Fruit fly (Drosophila melanogaster) whole organism, wandering third instar larva: ENCODE data around the gene Scm.

Source experiments
- Abd-B ChIP-seq: fragments of >200 bp; optimal IDR thresholded peaks from 2 replicates; lab custom pipeline; 2017; ENCODE audit warnings: missing biosample characterization, missing genetic modification characterization
- CG32264 ChIP-seq: fragments of 200-800 bp; sonication (Bioruptor generic); optimal IDR thresholded peaks from 2 replicates; lab custom pipeline; 2016; ENCODE audit warnings: missing biosample characterization, missing genetic modification characterization
- CG9705 ChIP-seq: fragments of 200-800 bp; sonication (Bioruptor generic); optimal IDR thresholded peaks from 2 replicates; lab custom pipeline; 2018; ENCODE audit warnings: missing biosample characterization, mild to moderate bottlenecking, missing genetic modification characterization
- CrebA ChIP-seq: fragments of 200-800 bp; sonication (Bioruptor generic); optimal IDR thresholded peaks from 2 replicates; lab custom pipeline; 2016; ENCODE audit warnings: missing biosample characterization, mild to moderate bottlenecking, missing genetic modification characterization, borderline replicate concordance
- Dfd ChIP-seq: fragments of >200 bp; optimal IDR thresholded peaks from 2 replicates; lab custom pipeline; 2017; ENCODE audit warnings: missing biosample characterization, missing genetic modification characterization
- Dif ChIP-seq: fragments of 200-275, 200-300 bp; sonication (Bioruptor generic); optimal IDR thresholded peaks from 2 replicates; lab custom pipeline; 2018; ENCODE audit warnings: missing biosample characterization, missing genetic modification characterization; ENCODE audit not compliant: partially characterized antibody
- GATAd ChIP-seq: sonication (Bioruptor generic); optimal IDR thresholded peaks from 2 replicates; lab custom pipeline; 2016; ENCODE audit warnings: missing biosample characterization, missing genetic modification characterization
- HLH106 ChIP-seq: fragments of 200-800 bp; optimal IDR thresholded peaks from 3 replicates; lab custom pipeline; 2019; ENCODE audit warnings: missing biosample characterization, mild to moderate bottlenecking, missing genetic modification characterization, moderate library complexity
- Hnf4 ChIP-seq: fragments of 200-800 bp; sonication (Bioruptor generic); optimal IDR thresholded peaks from 2 replicates; lab custom pipeline; 2016; ENCODE audit warnings: missing biosample characterization, mild to moderate bottlenecking, missing genetic modification characterization
- Hr78 ChIP-seq: fragments of >200 bp; optimal IDR thresholded peaks from 2 replicates; lab custom pipeline; 2017; ENCODE audit warnings: missing biosample characterization, missing genetic modification characterization
- Hr83 ChIP-seq: fragments of 200-300 bp; sonication (Bioruptor generic); optimal IDR thresholded peaks from 2 replicates; lab custom pipeline; 2016; ENCODE audit warnings: missing biosample characterization, mild to moderate bottlenecking, missing genetic modification characterization, moderate library complexity; ENCODE audit not compliant: poor library complexity, severe bottlenecking
- Jra ChIP-seq: sonication (Bioruptor generic); optimal IDR thresholded peaks from 2 replicates; lab custom pipeline; 2016; ENCODE audit warnings: missing biosample characterization, missing genetic modification characterization
- Mio ChIP-seq: sonication (Bioruptor generic); optimal IDR thresholded peaks from 2 replicates; lab custom pipeline; 2016; ENCODE audit warnings: missing biosample characterization, missing genetic modification characterization
- Myc ChIP-seq: fragments of >200 bp; optimal IDR thresholded peaks from 2 replicates; lab custom pipeline; 2017
- N ChIP-seq: fragments of >200 bp; optimal IDR thresholded peaks from 2 replicates; lab custom pipeline; 2018; ENCODE audit warnings: missing biosample characterization, missing external identifiers, missing genetic modification characterization
- OdsH ChIP-seq: fragments of 200-800 bp; sonication (Bioruptor generic); optimal IDR thresholded peaks from 2 replicates; lab custom pipeline; 2016; ENCODE audit warnings: missing biosample characterization, mild to moderate bottlenecking, missing genetic modification characterization
- Rel ChIP-seq, 2 experiments: fragments of 200-800 bp; sonication (Bioruptor generic) in 1 of 2; optimal IDR thresholded peaks; 2 replicates in 1 of 2; 3 replicates in 1 of 2; lab custom pipeline; 2016 to 2019; ENCODE audit warnings: mild to moderate bottlenecking in 2 of 2, missing biosample characterization in 2 of 2, missing genetic modification characterization in 2 of 2, moderate library complexity in 1 of 2
- Sp1 ChIP-seq: fragments of 200-800 bp; sonication (Bioruptor generic); optimal IDR thresholded peaks from 3 replicates; lab custom pipeline; 2019; ENCODE audit warnings: missing biosample characterization, mild to moderate bottlenecking, missing genetic modification characterization, moderate library complexity
- Vsx2 ChIP-seq: fragments of 200-300, 225-300 bp; sonication (Bioruptor generic); optimal IDR thresholded peaks from 2 replicates; lab custom pipeline; 2018; ENCODE audit warnings: missing biosample characterization, missing genetic modification characterization; ENCODE audit not compliant: partially characterized antibody
- br ChIP-seq: fragments of 200-800 bp; sonication (Bioruptor generic); optimal IDR thresholded peaks from 2 replicates; lab custom pipeline; 2016; ENCODE audit warnings: missing biosample characterization, missing genetic modification characterization
- brk ChIP-seq: fragments of 200-800 bp; sonication (Bioruptor generic); optimal IDR thresholded peaks from 2 replicates; lab custom pipeline; 2016; ENCODE audit warnings: missing biosample characterization, mild to moderate bottlenecking, missing genetic modification characterization
- dl ChIP-seq, 2 experiments: fragments of 175-275, 200-275 bp in 1 of 2; fragments of 200-275 bp in 1 of 2; sonication (Bioruptor generic); optimal IDR thresholded peaks; lab custom pipeline; 2018; ENCODE audit warnings: mild to moderate bottlenecking in 2 of 2, missing biosample characterization in 2 of 2, missing genetic modification characterization in 2 of 2, moderate library complexity in 2 of 2; ENCODE audit not compliant: partially characterized antibody in 2 of 2, insufficient read depth in 1 of 2
- dmrt93B ChIP-seq: fragments of 200-800 bp; sonication (Bioruptor generic); optimal IDR thresholded peaks from 2 replicates; lab custom pipeline; 2018; ENCODE audit warnings: missing biosample characterization, mild to moderate bottlenecking, missing genetic modification characterization
- dsf ChIP-seq: sonication (Bioruptor generic); optimal IDR thresholded peaks from 2 replicates; lab custom pipeline; 2016; ENCODE audit warnings: missing biosample characterization, missing genetic modification characterization, borderline replicate concordance
- ey ChIP-seq: fragments of 200-800 bp; sonication (Bioruptor generic); optimal IDR thresholded peaks from 2 replicates; lab custom pipeline; 2016; ENCODE audit warnings: missing biosample characterization, missing genetic modification characterization
- foxo ChIP-seq, 2 experiments: fragments of 200-800 bp; sonication (Bioruptor generic); optimal IDR thresholded peaks; 2 replicates in 1 of 2; 3 replicates in 1 of 2; lab custom pipeline; 2016 to 2017; ENCODE audit warnings: missing biosample characterization in 2 of 2, missing genetic modification characterization in 2 of 2
- fru ChIP-seq: fragments of 200-800 bp; sonication (Bioruptor generic); optimal IDR thresholded peaks from 3 replicates; lab custom pipeline; 2016; ENCODE audit warnings: missing biosample characterization, mild to moderate bottlenecking, missing genetic modification characterization
- h ChIP-seq: fragments of 200-800 bp; sonication (Bioruptor generic); optimal IDR thresholded peaks from 3 replicates; lab custom pipeline; 2016; ENCODE audit warnings: missing biosample characterization, mild to moderate bottlenecking, missing genetic modification characterization
- jim ChIP-seq: fragments of 175-275, 200-325 bp; sonication (Bioruptor generic); optimal IDR thresholded peaks from 2 replicates; lab custom pipeline; 2016; ENCODE audit warnings: missing biosample characterization, mild to moderate bottlenecking, missing genetic modification characterization
- lola ChIP-seq: fragments of >200 bp; optimal IDR thresholded peaks from 2 replicates; lab custom pipeline; 2017; ENCODE audit warnings: missing biosample characterization, missing genetic modification characterization
- pan ChIP-seq: fragments of >200 bp; optimal IDR thresholded peaks from 2 replicates; lab custom pipeline; 2017
- psq ChIP-seq: fragments of 200-800 bp; sonication (Bioruptor generic); optimal IDR thresholded peaks from 3 replicates; lab custom pipeline; 2017; ENCODE audit warnings: missing biosample characterization, mild to moderate bottlenecking, missing genetic modification characterization, moderate library complexity
- rgr ChIP-seq: fragments of 200-800 bp; sonication (Bioruptor generic); optimal IDR thresholded peaks from 3 replicates; lab custom pipeline; 2016; ENCODE audit warnings: missing biosample characterization, mild to moderate bottlenecking, missing genetic modification characterization
- sage ChIP-seq: fragments of 200-800 bp; sonication (Bioruptor generic); optimal IDR thresholded peaks from 2 replicates; lab custom pipeline; 2016; ENCODE audit warnings: missing biosample characterization, mild to moderate bottlenecking, missing genetic modification characterization
- sv ChIP-seq: fragments of 200-800 bp; sonication (Bioruptor generic); optimal IDR thresholded peaks from 3 replicates; lab custom pipeline; 2016; ENCODE audit warnings: missing biosample characterization, missing genetic modification characterization
- tai ChIP-seq: sonication (Bioruptor generic); optimal IDR thresholded peaks from 2 replicates; lab custom pipeline; 2016; ENCODE audit warnings: missing biosample characterization, missing genetic modification characterization
- usp ChIP-seq: fragments of >200 bp; optimal IDR thresholded peaks from 2 replicates; lab custom pipeline; 2017; ENCODE audit warnings: missing biosample characterization, missing genetic modification characterization
- woc ChIP-seq: sonication (Bioruptor generic); optimal IDR thresholded peaks from 2 replicates; lab custom pipeline; 2016; ENCODE audit warnings: missing biosample characterization, mild to moderate bottlenecking, missing genetic modification characterization

Scm gene

DNA sequence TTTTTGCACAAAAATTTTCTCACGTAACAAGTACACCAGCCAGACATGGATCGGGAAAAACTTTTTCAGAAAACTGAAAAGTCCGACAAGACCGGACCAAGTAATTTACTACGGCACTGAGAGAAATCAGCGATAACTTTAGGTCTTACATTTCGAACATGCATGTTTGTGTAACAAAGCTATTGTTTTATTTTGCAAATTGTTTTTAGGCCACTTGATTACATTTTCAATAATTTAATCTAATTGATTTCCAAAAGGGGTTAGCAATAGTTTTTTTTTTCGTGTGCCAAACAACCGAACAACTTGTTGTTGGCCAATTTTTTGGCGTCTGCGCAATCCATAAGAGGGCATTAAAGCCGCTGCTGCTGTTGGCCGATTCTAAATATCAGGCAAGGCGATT, 24.3 kb downstream of the Scm start:
- TF ChIP-seq Jra (GFP tag; lab: Kevin White, UChicago) = peak; percentile 18
- TF ChIP-seq N (GFP tag; lab: Kevin White, UChicago) = no peak
- TF ChIP-seq dsf (GFP tag; lab: Kevin White, UChicago) = no peak
- TF ChIP-seq ey (GFP tag; lab: Kevin White, UChicago) = peak; percentile 87
- TF ChIP-seq Rel (GFP tag; optimal IDR thresholded peaks at IDR 0.05; lab: Kevin White, UChicago) = peak; percentile 77
- no peak for TF ChIP-seq Rel (tag; optimal IDR thresholded peaks at IDR 0.05; lab: Kevin White, UChicago)
- TF ChIP-seq Mio (GFP tag; lab: Kevin White, UChicago) = no peak
- peak; percentile 68 for TF ChIP-seq HLH106
- peak; percentile 3 for TF ChIP-seq sv
- peak; percentile 88 for TF ChIP-seq h
- TF ChIP-seq Myc (lab: Kevin White, UChicago) = no peak
- peak; percentile 88 for TF ChIP-seq br (GFP tag; lab: Kevin White, UChicago)
- peak; percentile 70 for TF ChIP-seq CG32264 (GFP tag; lab: Kevin White, UChicago)
- peak; percentile 48 for TF ChIP-seq brk (GFP tag; lab: Kevin White, UChicago)
- peak; percentile 26 for TF ChIP-seq CrebA (GFP tag; lab: Kevin White, UChicago)
- peak; percentile 65 for TF ChIP-seq sage (GFP tag; lab: Kevin White, UChicago)
- TF ChIP-seq lola (GFP tag; lab: Kevin White, UChicago) = no peak
- TF ChIP-seq psq = peak; percentile 72
- TF ChIP-seq OdsH (GFP tag; lab: Kevin White, UChicago) = peak; percentile 81
- TF ChIP-seq woc = peak; percentile 71
- peak; percentile 86 for TF ChIP-seq Hnf4 (GFP tag; lab: Kevin White, UChicago)
- no peak for TF ChIP-seq Dif (GFP tag; lab: Kevin White, UChicago)
- no peak for TF ChIP-seq usp (GFP tag; lab: Kevin White, UChicago)
- peak; percentile 9 to 89 for TF ChIP-seq foxo (GFP tag; optimal IDR thresholded peaks at IDR 0.05; lab: Kevin White, UChicago)
- peak; percentile 74 for TF ChIP-seq Sp1 (GFP tag; lab: Kevin White, UChicago)
- TF ChIP-seq dmrt93B (GFP tag; lab: Kevin White, UChicago) = peak; percentile 63
- peak; percentile 84 for TF ChIP-seq rgr (GFP tag; lab: Kevin White, UChicago)
- peak; percentile 92 for TF ChIP-seq fru
- no peak for TF ChIP-seq Abd-B (GFP tag; lab: Kevin White, UChicago)
- no peak for TF ChIP-seq dl (GFP tag; optimal IDR thresholded peaks at IDR 0.05; lab: Kevin White, UChicago; ENCODE audit: insufficient read depth in 1 of 2, partially characterized antibody in 2 of 2)
- TF ChIP-seq tai (GFP tag; lab: Kevin White, UChicago) = peak; percentile 55

DNA sequence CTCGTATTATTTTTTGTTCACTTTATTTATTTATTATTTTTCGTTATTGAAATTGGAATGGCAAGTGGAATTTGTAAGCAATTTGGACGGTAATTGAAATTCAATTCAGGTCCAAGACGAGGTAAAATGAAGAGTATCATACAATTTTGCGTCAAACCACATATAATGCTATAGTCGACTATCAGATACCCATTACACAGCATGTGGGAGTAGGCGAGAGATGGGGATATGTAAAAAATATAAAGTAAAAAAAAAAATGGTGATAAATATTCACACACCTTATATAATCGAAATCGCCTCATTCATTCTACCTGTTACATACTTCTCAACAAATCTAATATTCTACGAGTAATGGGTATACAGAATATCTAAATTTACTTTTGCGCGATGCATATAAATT, 25.2 kb downstream of the Scm start:
- TF ChIP-seq brk (GFP tag; lab: Kevin White, UChicago) (no peak), woc (peak; percentile 11), Sp1 (GFP tag; lab: Kevin White, UChicago) (peak; percentile 9), pan (lab: Kevin White, UChicago) (no peak), br (GFP tag; lab: Kevin White, UChicago) (peak; percentile 59), CG32264 (GFP tag; lab: Kevin White, UChicago) (no peak), Rel (GFP tag; optimal IDR thresholded peaks at IDR 0.05; lab: Kevin White, UChicago) (no peak), Rel (tag; optimal IDR thresholded peaks at IDR 0.05; lab: Kevin White, UChicago) (no peak), CrebA (GFP tag; lab: Kevin White, UChicago) (no peak), Dfd (GFP tag; lab: Kevin White, UChicago) (no peak), N (GFP tag; lab: Kevin White, UChicago) (no peak), Jra (GFP tag; lab: Kevin White, UChicago) (no peak), sage (GFP tag; lab: Kevin White, UChicago) (no peak), Hr83 (GFP tag; lab: Kevin White, UChicago) (no peak), sv (no peak), HLH106 (peak; percentile 45), usp (GFP tag; lab: Kevin White, UChicago) (no peak), dsf (GFP tag; lab: Kevin White, UChicago) (no peak), rgr (GFP tag; lab: Kevin White, UChicago) (peak; percentile 56), tai (GFP tag; lab: Kevin White, UChicago) (no peak), dl (GFP tag; optimal IDR thresholded peaks at IDR 0.05; lab: Kevin White, UChicago; ENCODE audit: insufficient read depth in 1 of 2, partially characterized antibody in 2 of 2) (no peak), h (peak; percentile 69), Abd-B (GFP tag; lab: Kevin White, UChicago) (no peak), Mio (GFP tag; lab: Kevin White, UChicago) (no peak), fru (peak; percentile 45), Dif (GFP tag; lab: Kevin White, UChicago) (no peak), Hnf4 (GFP tag; lab: Kevin White, UChicago) (peak; percentile 60), CG9705 (GFP tag; lab: Kevin White, UChicago) (no peak), dmrt93B (GFP tag; lab: Kevin White, UChicago) (no peak), jim (GFP tag; lab: Kevin White, UChicago) (no peak), OdsH (GFP tag; lab: Kevin White, UChicago) (peak; percentile 54), Myc (lab: Kevin White, UChicago) (no peak), foxo (GFP tag; optimal IDR thresholded peaks at IDR 0.05; lab: Kevin White, UChicago) (peak in 1 of 2 experiments; percentile 56), lola (GFP tag; lab: Kevin White, UChicago) (no peak), Vsx2 (GFP tag; lab: Kevin White, UChicago) (no peak), Hr78 (GFP tag; lab: Kevin White, UChicago) (no peak), GATAd (GFP tag; lab: Kevin White, UChicago) (no peak), psq (peak; percentile 6), ey (GFP tag; lab: Kevin White, UChicago) (peak; percentile 63)
